Worm (Caenorhabditis elegans) whole organism, young adult: Measurements from ENCODE around the gene R10E9.4.

Source experiments
- C06A6.2 ChIP-seq: fragments of 200-800 bp; sonication (Bioruptor generic); conservative IDR thresholded peaks from 2 replicates; pipeline ENCODE4 v1.3.6; 2022; ENCODE audit warnings: missing genetic modification characterization, missing compliant biosample characterization
- F55B11.4 ChIP-seq: sonication (generic microtip); optimal IDR thresholded peaks from 2 replicates; lab custom pipeline; 2016; ENCODE audit warnings: missing compliant biosample characterization, missing genetic modification characterization, borderline replicate concordance; ENCODE audit not compliant: insufficient read depth
- F57A8.1 ChIP-seq: fragments of 200-800 bp; sonication (Bioruptor generic); optimal IDR thresholded peaks from 2 replicates; lab custom pipeline; 2018; ENCODE audit warnings: mild to moderate bottlenecking, missing genetic modification characterization, moderate library complexity, missing compliant biosample characterization
- Y53F4B.3 ChIP-seq: fragments of 200-800 bp; sonication (Bioruptor generic); IDR thresholded peaks from 2 replicates; pipeline ENCODE4 v1.3.6; 2022; ENCODE audit warnings: missing genetic modification reagents, missing genetic modification characterization, missing compliant biosample characterization
- Y53G8AR.9 ChIP-seq: fragments of 200-800 bp; sonication (Bioruptor generic); conservative IDR thresholded peaks from 2 replicates; pipeline ENCODE4 v1.3.6; 2022; ENCODE audit warnings: missing genetic modification reagents, missing genetic modification characterization, missing compliant biosample characterization
- Y67H2A.10 ChIP-seq: fragments of 200-800 bp; sonication (Bioruptor generic); conservative IDR thresholded peaks from 2 replicates; pipeline ENCODE4 v1.3.6; 2022; ENCODE audit warnings: missing genetic modification reagents, missing genetic modification characterization, missing compliant biosample characterization
- akir-1 ChIP-seq: fragments of 200-800 bp; sonication (Bioruptor generic); optimal IDR thresholded peaks from 2 replicates; lab custom pipeline; 2018; ENCODE audit warnings: mild to moderate bottlenecking, missing genetic modification characterization, moderate library complexity, missing compliant biosample characterization
- ama-1 ChIP-seq, 3 experiments: fragments of 150-350 bp in 1 of 3; sonication (generic microtip) in 2 of 3; optimal IDR thresholded peaks; 2 replicates each; lab custom pipeline; 2014 to 2018; ENCODE audit warnings: missing biosample characterization in 2 of 3, missing genetic modification characterization in 2 of 3, missing genetic modification reagents in 2 of 3
- aptf-3 ChIP-seq: fragments of 200-800 bp; sonication (Bioruptor generic); IDR thresholded peaks from 2 replicates; pipeline ENCODE4 v1.3.6; 2022; ENCODE audit warnings: missing genetic modification characterization, missing compliant biosample characterization
- athp-1 ChIP-seq: sonication (generic microtip); optimal IDR thresholded peaks from 2 replicates; lab custom pipeline; 2017; ENCODE audit warnings: mild to moderate bottlenecking, missing genetic modification characterization, missing compliant biosample characterization
- attf-3 ChIP-seq: fragments of 200-800 bp; sonication (Bioruptor generic); conservative IDR thresholded peaks from 2 replicates; pipeline ENCODE4 v1.3.6; 2022; ENCODE audit warnings: missing genetic modification reagents, missing genetic modification characterization, missing compliant biosample characterization
- attf-6 ChIP-seq: fragments of 200-800 bp; sonication (Bioruptor generic); IDR thresholded peaks from 2 replicates; pipeline ENCODE4 v1.3.6; 2022; ENCODE audit warnings: missing genetic modification reagents, missing genetic modification characterization, missing compliant biosample characterization
- bed-2 ChIP-seq: fragments of 200-800 bp; sonication (Bioruptor generic); IDR thresholded peaks from 2 replicates; pipeline ENCODE4 v1.3.6; 2022; ENCODE audit warnings: missing genetic modification reagents, missing genetic modification characterization, missing compliant biosample characterization
- ccch-3 ChIP-seq: fragments of 200-800 bp; sonication (Bioruptor generic); optimal IDR thresholded peaks from 2 replicates; lab custom pipeline; 2018; ENCODE audit warnings: mild to moderate bottlenecking, missing genetic modification characterization, missing compliant biosample characterization
- cebp-1 ChIP-seq, 2 experiments: fragments of 200-800 bp in 1 of 2; sonication (Bioruptor generic) in 1 of 2; sonication (generic microtip) in 1 of 2; IDR thresholded peaks in 1 of 2; optimal IDR thresholded peaks in 1 of 2; 2 replicates each; pipeline versions ENCODE4 v1.3.6 to Lab custom; 2017 to 2022; ENCODE audit warnings: missing compliant biosample characterization in 2 of 2, missing genetic modification characterization in 2 of 2, mild to moderate bottlenecking in 1 of 2, missing genetic modification reagents in 1 of 2, moderate library complexity in 1 of 2
- ceh-100 ChIP-seq: fragments of 200-800 bp; sonication (Bioruptor generic); IDR thresholded peaks from 2 replicates; pipeline ENCODE4 v1.3.6; 2022; ENCODE audit warnings: missing genetic modification reagents, missing genetic modification characterization, missing compliant biosample characterization
- ceh-79 ChIP-seq: sonication (generic microtip); optimal IDR thresholded peaks from 2 replicates; lab custom pipeline; 2017; ENCODE audit warnings: mild to moderate bottlenecking, missing genetic modification characterization, missing compliant biosample characterization
- ceh-91 ChIP-seq: fragments of 200-800 bp; sonication (Bioruptor generic); IDR thresholded peaks from 2 replicates; pipeline ENCODE4 v1.3.6; 2022; ENCODE audit warnings: missing genetic modification reagents, missing genetic modification characterization, missing compliant biosample characterization
- die-1 ChIP-seq: sonication (generic microtip); optimal IDR thresholded peaks from 2 replicates; lab custom pipeline; 2016; ENCODE audit warnings: missing genotype, mild to moderate bottlenecking, missing genetic modification characterization, missing compliant biosample characterization
- dox-1 ChIP-seq: fragments of 200-800 bp; sonication (Bioruptor generic); IDR thresholded peaks from 2 replicates; pipeline ENCODE4 v1.3.6; 2022; ENCODE audit warnings: missing genetic modification reagents, missing genetic modification characterization, missing compliant biosample characterization
- dpl-1 ChIP-seq: fragments of 150-350 bp; optimal IDR thresholded peaks from 2 replicates; lab custom pipeline; 2014; ENCODE audit warnings: missing biosample characterization, missing genetic modification reagents, missing genetic modification characterization
- egl-44 ChIP-seq: fragments of 200-800 bp; sonication (Bioruptor generic); IDR thresholded peaks from 2 replicates; pipeline ENCODE4 v1.3.6; 2022; ENCODE audit warnings: missing genetic modification reagents, missing genetic modification characterization, missing compliant biosample characterization
- ekl-4 ChIP-seq: fragments of 200-800 bp; sonication (Bioruptor generic); IDR thresholded peaks from 2 replicates; pipeline ENCODE4 v1.3.6; 2022; ENCODE audit warnings: missing genetic modification reagents, missing genetic modification characterization, missing compliant biosample characterization
- fkh-3 ChIP-seq: sonication (generic microtip); optimal IDR thresholded peaks from 2 replicates; lab custom pipeline; 2016; ENCODE audit warnings: mild to moderate bottlenecking, missing genetic modification characterization, missing compliant biosample characterization
- him-1 ChIP-seq: sonication (generic microtip); optimal IDR thresholded peaks from 2 replicates; lab custom pipeline; 2016; ENCODE audit warnings: missing genotype, missing genetic modification reagents, missing genetic modification characterization, missing compliant biosample characterization
- hmg-20 ChIP-seq: fragments of 200-800 bp; sonication (Bioruptor generic); IDR thresholded peaks from 2 replicates; pipeline ENCODE4 v1.3.6; 2022; ENCODE audit warnings: missing genetic modification reagents, missing genetic modification characterization, missing compliant biosample characterization
- hrde-1 ChIP-seq: sonication (generic microtip); optimal IDR thresholded peaks from 2 replicates; lab custom pipeline; 2016; ENCODE audit warnings: missing genetic modification characterization, mild to moderate bottlenecking, missing compliant biosample characterization, moderate library complexity, missing genotype, missing genetic modification reagents, borderline replicate concordance
- hsf-1 ChIP-seq: fragments of 200-800 bp; sonication (Bioruptor generic); IDR thresholded peaks from 2 replicates; pipeline ENCODE4 v1.3.6; 2022; ENCODE audit warnings: missing genetic modification reagents, missing genetic modification characterization, missing compliant biosample characterization
- let-607 ChIP-seq, 2 experiments: fragments of 200-800 bp in 1 of 2; sonication (Bioruptor generic) in 1 of 2; sonication (generic microtip) in 1 of 2; optimal IDR thresholded peaks; 2 replicates each; lab custom pipeline; 2016 to 2018; ENCODE audit warnings: mild to moderate bottlenecking in 2 of 2, missing compliant biosample characterization in 2 of 2, missing genetic modification characterization in 2 of 2, moderate library complexity in 2 of 2, missing genotype in 1 of 2
- lin-54 ChIP-seq: fragments of 200-800 bp; sonication (Bioruptor generic); optimal IDR thresholded peaks from 2 replicates; lab custom pipeline; 2018; ENCODE audit warnings: mild to moderate bottlenecking, missing genetic modification characterization, missing compliant biosample characterization
- madf-3 ChIP-seq: fragments of 200-800 bp; sonication (Bioruptor generic); IDR thresholded peaks from 2 replicates; pipeline ENCODE4 v1.3.6; 2022; ENCODE audit warnings: missing genetic modification reagents, missing genetic modification characterization, missing compliant biosample characterization
- madf-8 ChIP-seq: fragments of 200-800 bp; sonication (Bioruptor generic); conservative IDR thresholded peaks from 2 replicates; pipeline ENCODE4 v1.3.6; 2022; ENCODE audit warnings: missing genetic modification reagents, missing genetic modification characterization, missing compliant biosample characterization
- mel-28 ChIP-seq: sonication (generic microtip); optimal IDR thresholded peaks from 2 replicates; lab custom pipeline; 2016; ENCODE audit warnings: borderline replicate concordance, mild to moderate bottlenecking, missing genetic modification characterization, missing compliant biosample characterization
- mes-4 ChIP-seq: sonication (generic microtip); optimal IDR thresholded peaks from 2 replicates; lab custom pipeline; 2016; ENCODE audit warnings: missing genotype, missing genetic modification characterization, missing compliant biosample characterization
- mxl-1 ChIP-seq: sonication (generic microtip); optimal IDR thresholded peaks from 2 replicates; lab custom pipeline; 2016; ENCODE audit warnings: missing genetic modification characterization, missing compliant biosample characterization
- nfyb-1 ChIP-seq: fragments of 200-800 bp; sonication (Bioruptor generic); IDR thresholded peaks from 2 replicates; pipeline ENCODE4 v1.3.6; 2022; ENCODE audit warnings: missing genetic modification reagents, missing genetic modification characterization, missing compliant biosample characterization
- nhr-179 ChIP-seq: sonication (generic microtip); optimal IDR thresholded peaks from 2 replicates; lab custom pipeline; 2016; ENCODE audit warnings: mild to moderate bottlenecking, missing genetic modification characterization, missing compliant biosample characterization
- nhr-27 ChIP-seq: fragments of 200-800 bp; sonication (Bioruptor generic); optimal IDR thresholded peaks from 2 replicates; lab custom pipeline; 2018; ENCODE audit warnings: mild to moderate bottlenecking, missing genetic modification characterization, moderate library complexity, missing compliant biosample characterization
- rec-8 ChIP-seq, 2 experiments: sonication (generic microtip); optimal IDR thresholded peaks; 2 replicates each; lab custom pipeline; 2016; ENCODE audit warnings: mild to moderate bottlenecking in 2 of 2, missing genetic modification characterization in 2 of 2, missing genetic modification reagents in 2 of 2, missing genotype in 2 of 2, missing biosample characterization in 1 of 2, missing compliant biosample characterization in 1 of 2, moderate library complexity in 1 of 2
- snpc-1.3 ChIP-seq: sonication (generic microtip); optimal IDR thresholded peaks from 2 replicates; lab custom pipeline; 2017; ENCODE audit warnings: missing genetic modification characterization, mild to moderate bottlenecking, missing compliant biosample characterization, antibody characterized with exemption, moderate library complexity, missing genotype, missing genetic modification reagents; ENCODE audit not compliant: insufficient read depth
- somi-1 ChIP-seq: fragments of 200-800 bp; sonication (Bioruptor generic); optimal IDR thresholded peaks from 2 replicates; lab custom pipeline; 2018; ENCODE audit warnings: mild to moderate bottlenecking, missing genetic modification characterization, missing compliant biosample characterization
- tbp1 ChIP-seq: fragments of 200-800 bp; sonication (Bioruptor generic); optimal IDR thresholded peaks from 2 replicates; lab custom pipeline; 2018; ENCODE audit warnings: mild to moderate bottlenecking, missing genetic modification characterization, missing compliant biosample characterization
- tlf-1 ChIP-seq: fragments of 200-800 bp; sonication (Bioruptor generic); optimal IDR thresholded peaks from 2 replicates; lab custom pipeline; 2018; ENCODE audit warnings: mild to moderate bottlenecking, missing genetic modification characterization, missing compliant biosample characterization
- unc-130 ChIP-seq: sonication (generic microtip); optimal IDR thresholded peaks from 2 replicates; lab custom pipeline; 2016; ENCODE audit warnings: missing genetic modification reagents, missing genetic modification characterization, missing compliant biosample characterization
- ztf-25 ChIP-seq: fragments of 200-800 bp; sonication (Bioruptor generic); IDR thresholded peaks from 2 replicates; pipeline ENCODE4 v1.3.6; 2022; ENCODE audit warnings: missing genetic modification reagents, missing genetic modification characterization, missing compliant biosample characterization

The R10E9.4 gene

DNA sequence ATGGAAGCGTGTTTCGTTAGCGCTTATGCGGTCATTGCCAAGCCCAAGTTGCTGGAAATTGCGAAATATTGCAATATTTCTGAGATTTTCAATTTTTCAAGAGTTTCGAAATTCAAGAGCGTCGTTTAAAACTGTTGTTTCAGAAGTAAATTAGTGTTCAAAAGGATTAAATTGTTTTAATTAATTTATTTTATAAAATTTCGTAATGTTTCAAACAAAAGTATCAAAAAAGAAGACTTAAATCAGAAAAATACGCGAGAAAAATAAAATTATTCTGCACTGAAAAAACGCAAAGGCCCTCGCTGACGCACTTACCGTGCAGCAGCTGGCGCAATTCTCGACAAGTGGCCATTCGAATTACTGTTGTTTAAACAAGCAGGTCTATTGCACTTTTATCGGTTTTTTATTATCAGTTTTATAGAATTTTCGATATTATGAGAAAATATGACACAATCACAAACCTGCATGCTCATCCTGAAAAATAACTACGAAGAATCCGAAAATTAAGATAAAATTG lies 31.5 kb upstream of the R10E9.4 start, which contains the start of gene tif-1A:
Gene tif-1A, minus strand, starts transcription at position 51 of the 517 bp plus-strand sequence.
- TF ChIP-seq let-607 (tag; optimal IDR thresholded peaks at IDR 0.05; lab: Kevin White, UChicago) (peak in 1 of 2 experiments; percentile 66), akir-1 (GFP tag; lab: Kevin White, UChicago) (no peak), egl-44 (GFP tag; lab: Robert Waterston, UW) (no peak), F57A8.1 (no peak), mxl-1 (tag; lab: Kevin White, UChicago) (no peak), aptf-3 (no peak), unc-130 (GFP tag; lab: Kevin White, UChicago) (no peak), C06A6.2 (no peak), attf-3 (no peak), madf-8 (peak; percentile 48; the same call in 1 of the 2 replicates), Y53F4B.3 (no peak), fkh-3 (tag; lab: Kevin White, UChicago) (no peak), ccch-3 (GFP tag; lab: Kevin White, UChicago) (no peak), hmg-20 (GFP tag; lab: Robert Waterston, UW) (peak; percentile 54; the same call in 1 of the 2 replicates), ceh-91 (GFP tag; lab: Robert Waterston, UW) (peak; percentile 40; the same call in 1 of the 2 replicates), nhr-179 (no peak), athp-1 (no peak), Y53G8AR.9 (peak; percentile 89), attf-6 (GFP tag; lab: Robert Waterston, UW) (no peak), rec-8 (tag; optimal IDR thresholded peaks at IDR 0.05; lab: Kevin White, UChicago) (no peak), ama-1 (optimal IDR thresholded peaks at IDR 0.05; lab: Kevin White, UChicago) (no peak), ama-1 (GFP tag; optimal IDR thresholded peaks at IDR 0.05; lab: Kevin White, UChicago) (no peak), nhr-27 (no peak), ceh-100 (GFP tag; lab: Robert Waterston, UW) (no peak), cebp-1 (GFP tag; IDR thresholded peaks at IDR 0.05; lab: Robert Waterston, UW) (no peak; the same call in 1 of the 2 replicates), cebp-1 (tag; optimal IDR thresholded peaks at IDR 0.05; lab: Kevin White, UChicago) (peak; percentile 92), lin-54 (GFP tag; lab: Kevin White, UChicago) (peak; percentile 83), hsf-1 (GFP tag; lab: Robert Waterston, UW) (peak; percentile 70), hrde-1 (no peak), mel-28 (tag; lab: Kevin White, UChicago) (no peak), bed-2 (no peak), F55B11.4 (no peak), him-1 (tag; lab: Kevin White, UChicago) (peak; percentile 43), madf-3 (GFP tag; lab: Robert Waterston, UW) (peak; percentile 73; the same call in 1 of the 2 replicates), dpl-1 (GFP tag; lab: Kevin White, UChicago) (peak; percentile 39), mes-4 (tag; lab: Kevin White, UChicago) (no peak), somi-1 (GFP tag; lab: Kevin White, UChicago) (no peak), snpc-1.3 (tag; lab: Kevin White, UChicago) (no peak), tlf-1 (GFP tag; lab: Kevin White, UChicago) (peak; percentile 63), dox-1 (GFP tag; lab: Robert Waterston, UW) (peak; percentile 91), tbp1 (GFP tag; lab: Kevin White, UChicago) (peak; percentile 62), nfyb-1 (GFP tag; lab: Robert Waterston, UW) (peak; percentile 85), ceh-79 (tag; lab: Kevin White, UChicago) (no peak), Y67H2A.10 (GFP tag; lab: Robert Waterston, UW) (no peak), ekl-4 (no peak; the same call in 1 of the 2 replicates), die-1 (tag; lab: Kevin White, UChicago) (no peak), ztf-25 (no peak)
